Fruit fly (Drosophila melanogaster) whole organism, embryonic: Measurements from ENCODE around the gene CG7607.

Experiments used
- Adf1 ChIP-seq: fragments of 200-800 bp; sonication (Bioruptor generic); IDR thresholded peaks from 2 replicates; pipeline ENCODE4 v1.3.6; 2022; ENCODE audit warnings: missing biosample characterization, missing genetic modification characterization
- BEAF-32 ChIP-seq: fragments of 200-800 bp; sonication (Bioruptor generic); optimal IDR thresholded peaks from 3 replicates; lab custom pipeline; 2017; ENCODE audit warnings: missing biosample characterization, missing genetic modification characterization, mild to moderate bottlenecking, moderate library complexity, missing genetic modification reagents
- Blimp-1 ChIP-seq: fragments of 200-800 bp; sonication (Bioruptor generic); optimal IDR thresholded peaks from 3 replicates; lab custom pipeline; 2018; ENCODE audit warnings: missing biosample characterization, missing genetic modification characterization, mild to moderate bottlenecking, moderate library complexity, missing genetic modification reagents
- CG10565 ChIP-seq: fragments of 200-800 bp; sonication (Bioruptor generic); optimal IDR thresholded peaks from 3 replicates; lab custom pipeline; 2016; ENCODE audit warnings: missing biosample characterization, mild to moderate bottlenecking, missing genetic modification characterization
- CG11093 ChIP-seq: fragments of 200-800 bp; sonication (Bioruptor generic); IDR thresholded peaks from 3 replicates; pipeline ENCODE4 v1.3.6; 2022; ENCODE audit warnings: missing biosample characterization, missing genetic modification characterization
- CG12104 ChIP-seq: fragments of 200-800 bp; sonication (Bioruptor generic); optimal IDR thresholded peaks from 3 replicates; lab custom pipeline; 2016; ENCODE audit warnings: missing biosample characterization, missing genetic modification characterization
- CG14860 ChIP-seq: fragments of 200-800 bp; sonication (Bioruptor generic); IDR thresholded peaks from 3 replicates; pipeline ENCODE4 v1.3.6; 2022; ENCODE audit warnings: missing biosample characterization, missing genetic modification characterization; ENCODE audit not compliant: partially characterized antibody
- CG17186 ChIP-seq: fragments of 200-800 bp; sonication (Bioruptor generic); optimal IDR thresholded peaks from 3 replicates; lab custom pipeline; 2017; ENCODE audit warnings: missing biosample characterization, missing genetic modification reagents, missing genetic modification characterization
- CG30403 ChIP-seq: fragments of 200-800 bp; sonication (Bioruptor generic); optimal IDR thresholded peaks from 3 replicates; lab custom pipeline; 2016; ENCODE audit warnings: missing biosample characterization, missing genetic modification characterization
- CG31224 ChIP-seq: fragments of 200-800 bp; sonication (Bioruptor generic); IDR thresholded peaks from 2 replicates; pipeline ENCODE4 v1.3.6; 2022; ENCODE audit warnings: missing biosample characterization, missing genetic modification characterization
- CG4820 ChIP-seq: fragments of 200-800 bp; sonication (Bioruptor generic); optimal IDR thresholded peaks from 3 replicates; lab custom pipeline; 2016; ENCODE audit warnings: missing biosample characterization, missing genetic modification characterization
- CG6254 ChIP-seq: fragments of 200-800 bp; sonication (Bioruptor generic); optimal IDR thresholded peaks from 3 replicates; lab custom pipeline; 2017; ENCODE audit warnings: mild to moderate bottlenecking, missing biosample characterization, missing genetic modification reagents, missing genetic modification characterization
- CG7271 ChIP-seq: fragments of 200-800 bp; sonication (Bioruptor generic); optimal IDR thresholded peaks from 2 replicates; lab custom pipeline; 2018; ENCODE audit warnings: missing biosample characterization, mild to moderate bottlenecking, missing genetic modification characterization, moderate library complexity
- CG7556 ChIP-seq: fragments of 200-800 bp; sonication (Bioruptor generic); optimal IDR thresholded peaks from 2 replicates; lab custom pipeline; 2017; ENCODE audit warnings: missing biosample characterization, mild to moderate bottlenecking, missing genetic modification characterization
- CG7987 ChIP-seq: fragments of 200-800 bp; sonication (Bioruptor generic); optimal IDR thresholded peaks from 2 replicates; lab custom pipeline; 2018; ENCODE audit warnings: missing biosample characterization, mild to moderate bottlenecking, missing genetic modification characterization, moderate library complexity
- CG8478 ChIP-seq: fragments of >200 bp; optimal IDR thresholded peaks from 2 replicates; lab custom pipeline; 2018
- CG8944 ChIP-seq: fragments of 200-800 bp; sonication (Bioruptor generic); optimal IDR thresholded peaks from 3 replicates; lab custom pipeline; 2016; ENCODE audit warnings: missing biosample characterization, missing genetic modification characterization
- CG9797 ChIP-seq: fragments of 200-800 bp; sonication (Bioruptor generic); optimal IDR thresholded peaks from 3 replicates; lab custom pipeline; 2018; ENCODE audit warnings: missing biosample characterization, mild to moderate bottlenecking, missing genetic modification characterization
- CkIIα-i1 ChIP-seq: fragments of 200-800 bp; sonication (Bioruptor generic); IDR thresholded peaks from 2 replicates; pipeline ENCODE4 v1.3.6; 2022; ENCODE audit warnings: missing biosample characterization, missing genetic modification characterization
- HLH3B ChIP-seq: fragments of 200-800 bp; sonication (Bioruptor generic); IDR thresholded peaks from 2 replicates; pipeline ENCODE4 v1.3.6; 2022; ENCODE audit warnings: missing biosample characterization, missing genetic modification characterization
- Hmx ChIP-seq: fragments of 200-800 bp; sonication (Bioruptor generic); optimal IDR thresholded peaks from 2 replicates; lab custom pipeline; 2016; ENCODE audit warnings: missing biosample characterization, missing genetic modification characterization
- Hsf ChIP-seq: fragments of 200-800 bp; sonication (Bioruptor generic); optimal IDR thresholded peaks from 3 replicates; lab custom pipeline; 2016; ENCODE audit warnings: missing biosample characterization, missing genetic modification characterization
- Lhr ChIP-seq: fragments of 200-800 bp; sonication (Bioruptor generic); optimal IDR thresholded peaks from 3 replicates; lab custom pipeline; 2017; ENCODE audit warnings: mild to moderate bottlenecking, missing biosample characterization, missing genetic modification reagents, missing genetic modification characterization
- Lim3 ChIP-seq: fragments of 200-800 bp; sonication (Bioruptor generic); IDR thresholded peaks from 2 replicates; pipeline ENCODE4 v1.3.6; 2022; ENCODE audit warnings: missing biosample characterization, missing genetic modification characterization
- Lpt ChIP-seq: fragments of >200 bp; optimal IDR thresholded peaks from 2 replicates; lab custom pipeline; 2018; ENCODE audit warnings: missing biosample characterization, missing genetic modification characterization
- Mad ChIP-seq: fragments of 200-800 bp; sonication (Bioruptor generic); optimal IDR thresholded peaks from 2 replicates; lab custom pipeline; 2016; ENCODE audit warnings: missing biosample characterization, missing genetic modification characterization
- NK7.1 ChIP-seq: fragments of 200-800 bp; sonication (Bioruptor generic); optimal IDR thresholded peaks from 3 replicates; lab custom pipeline; 2016; ENCODE audit warnings: missing biosample characterization, missing genetic modification characterization
- Rx ChIP-seq: fragments of 200-800 bp; sonication (Bioruptor generic); IDR thresholded peaks from 2 replicates; pipeline ENCODE4 v1.3.6; 2022; ENCODE audit warnings: missing biosample characterization, missing genetic modification characterization
- Scr ChIP-seq: fragments of 200-800 bp; sonication (Bioruptor generic); IDR thresholded peaks from 2 replicates; pipeline ENCODE4 v1.3.6; 2022; ENCODE audit warnings: missing biosample characterization, missing genetic modification characterization; ENCODE audit not compliant: partially characterized antibody
- Six4 ChIP-seq: fragments of 200-800 bp; sonication (Bioruptor generic); optimal IDR thresholded peaks from 2 replicates; lab custom pipeline; 2016; ENCODE audit warnings: missing biosample characterization, missing genetic modification characterization
- Xbp1 ChIP-seq: fragments of 200-800 bp; sonication (Bioruptor generic); optimal IDR thresholded peaks from 3 replicates; lab custom pipeline; 2016; ENCODE audit warnings: missing biosample characterization, mild to moderate bottlenecking, missing genetic modification characterization
- amos ChIP-seq: fragments of 200-800 bp; sonication (Bioruptor generic); IDR thresholded peaks from 2 replicates; pipeline ENCODE4 v1.3.6; 2022; ENCODE audit warnings: missing biosample characterization, missing genetic modification characterization; ENCODE audit not compliant: partially characterized antibody
- aop ChIP-seq: fragments of 200-800 bp; sonication (Bioruptor generic); IDR thresholded peaks from 2 replicates; pipeline ENCODE4 v1.3.6; 2022; ENCODE audit warnings: missing biosample characterization, missing genetic modification characterization
- dimm ChIP-seq: fragments of 200-800 bp; sonication (Bioruptor generic); IDR thresholded peaks from 2 replicates; pipeline ENCODE4 v1.3.6; 2022; ENCODE audit warnings: missing biosample characterization, missing genetic modification characterization
- dpn ChIP-seq, 2 experiments: fragments of 200-800 bp; sonication (Bioruptor generic); optimal IDR thresholded peaks; 3 replicates each; lab custom pipeline; 2016; ENCODE audit warnings: missing biosample characterization in 2 of 2, missing genetic modification characterization in 2 of 2
- jigr1 ChIP-seq: fragments of 200-800 bp; sonication (Bioruptor generic); IDR thresholded peaks from 3 replicates; pipeline ENCODE4 v1.3.6; 2022; ENCODE audit warnings: missing biosample characterization, missing genetic modification characterization
- pb ChIP-seq: fragments of 200-800 bp; sonication (Bioruptor generic); optimal IDR thresholded peaks from 3 replicates; lab custom pipeline; 2016; ENCODE audit warnings: missing biosample characterization, missing genetic modification characterization
- pita ChIP-seq: fragments of 200-800 bp; sonication (Bioruptor generic); optimal IDR thresholded peaks from 2 replicates; lab custom pipeline; 2017; ENCODE audit warnings: missing biosample characterization, mild to moderate bottlenecking, missing genetic modification characterization
- prd ChIP-seq, 3 experiments: fragments of >200 bp in 2 of 3; fragments of 200-800 bp in 1 of 3; sonication (Bioruptor generic) in 1 of 3; optimal IDR thresholded peaks in 2 of 3; IDR thresholded peaks in 1 of 3; 2 replicates in 2 of 3; 3 replicates in 1 of 3; pipeline versions ENCODE4 v1.3.6 to Lab custom; 2017 to 2022; ENCODE audit warnings: missing biosample characterization in 1 of 3, missing genetic modification characterization in 1 of 3
- pros ChIP-seq: fragments of 200-800 bp; sonication (Bioruptor generic); optimal IDR thresholded peaks from 3 replicates; lab custom pipeline; 2019; ENCODE audit warnings: missing biosample characterization, mild to moderate bottlenecking, missing genetic modification characterization, moderate library complexity
- pzg ChIP-seq: fragments of 200-800 bp; sonication (Bioruptor generic); optimal IDR thresholded peaks from 3 replicates; lab custom pipeline; 2018; ENCODE audit warnings: missing biosample characterization, mild to moderate bottlenecking, missing genetic modification characterization, moderate library complexity
- ro ChIP-seq: fragments of 200-800 bp; sonication (Bioruptor generic); IDR thresholded peaks from 2 replicates; pipeline ENCODE4 v1.3.6; 2022; ENCODE audit warnings: missing biosample characterization, missing genetic modification characterization
- sob ChIP-seq: fragments of 200-800 bp; sonication (Bioruptor generic); IDR thresholded peaks from 2 replicates; pipeline ENCODE4 v1.3.6; 2022; ENCODE audit warnings: missing biosample characterization, missing genetic modification characterization
- sr ChIP-seq: fragments of 200-800 bp; sonication (Bioruptor generic); IDR thresholded peaks from 3 replicates; pipeline ENCODE4 v1.3.6; 2022; ENCODE audit warnings: missing biosample characterization, missing genetic modification characterization
- tgo ChIP-seq: fragments of 200-800 bp; sonication (Bioruptor generic); IDR thresholded peaks from 3 replicates; pipeline ENCODE4 v1.3.6; 2022; ENCODE audit warnings: missing biosample characterization, missing genetic modification characterization
- unc-4 ChIP-seq: fragments of 200-800 bp; sonication (Bioruptor generic); IDR thresholded peaks from 2 replicates; pipeline ENCODE4 v1.3.6; 2022; ENCODE audit warnings: missing biosample characterization, missing genetic modification characterization; ENCODE audit not compliant: partially characterized antibody
- vfl ChIP-seq: fragments of 200-800 bp; sonication (Bioruptor generic); optimal IDR thresholded peaks from 2 replicates; lab custom pipeline; 2016; ENCODE audit warnings: missing biosample characterization, missing genetic modification characterization
- wor ChIP-seq: fragments of 200-800 bp; sonication (Bioruptor generic); IDR thresholded peaks from 2 replicates; pipeline ENCODE4 v1.3.6; 2022; ENCODE audit warnings: missing biosample characterization, missing genetic modification characterization
- yki ChIP-seq: fragments of >200 bp; optimal IDR thresholded peaks from 3 replicates; lab custom pipeline; 2018
- zf30C ChIP-seq: fragments of 200-800 bp; sonication (Bioruptor generic); optimal IDR thresholded peaks from 3 replicates; lab custom pipeline; 2018; ENCODE audit warnings: missing biosample characterization, mild to moderate bottlenecking, missing genetic modification characterization

CG7607 gene

dm6 chr3L:11246046-11246887 is 46.8 kb downstream of the CG7607 start (continued):
- TF ChIP-seq CG10565 (no peak), zf30C (GFP tag; lab: Kevin White, UChicago) (peak; percentile 32), CG7987 (GFP tag; lab: Kevin White, UChicago) (no peak), CG31224 (no peak), Blimp-1 (no peak), ro (GFP tag; lab: Robert Waterston, UW) (no peak), aop (GFP tag; lab: Robert Waterston, UW) (no peak), CG12104 (no peak), CG4820 (GFP tag; lab: Kevin White, UChicago) (no peak), CkIIα-i1 (GFP tag; lab: Robert Waterston, UW) (no peak), Lim3 (no peak), Adf1 (GFP tag; lab: Robert Waterston, UW) (peak; percentile 51; the same call in 1 of the 2 replicates), yki (lab: Kevin White, UChicago) (peak; percentile 74), CG14860 (GFP tag; lab: Robert Waterston, UW) (no peak), Hmx (GFP tag; lab: Kevin White, UChicago) (no peak), amos (GFP tag; lab: Robert Waterston, UW) (no peak), CG8944 (GFP tag; lab: Kevin White, UChicago) (no peak), sob (GFP tag; lab: Robert Waterston, UW) (no peak), CG8478 (lab: Kevin White, UChicago) (no peak), Six4 (no peak), HLH3B (GFP tag; lab: Robert Waterston, UW) (no peak; the same call in 1 of the 2 replicates), unc-4 (GFP tag; lab: Robert Waterston, UW) (no peak), Mad (no peak), NK7.1 (GFP tag; lab: Kevin White, UChicago) (no peak), CG6254 (GFP tag; lab: Kevin White, UChicago) (peak; percentile 35), Rx (GFP tag; lab: Robert Waterston, UW) (no peak), CG11093 (no peak), dimm (no peak), CG7556 (GFP tag; lab: Kevin White, UChicago) (no peak), jigr1 (GFP tag; lab: Robert Waterston, UW) (no peak), CG30403 (GFP tag; lab: Kevin White, UChicago) (no peak), pb (GFP tag; lab: Kevin White, UChicago) (no peak), sr (GFP tag; lab: Robert Waterston, UW) (no peak), Hsf (GFP tag; lab: Kevin White, UChicago) (no peak), CG7271 (no peak), BEAF-32 (GFP tag; lab: Kevin White, UChicago) (no peak), Lhr (GFP tag; lab: Kevin White, UChicago) (no peak), wor (no peak), Xbp1 (no peak), dpn (GFP tag; optimal IDR thresholded peaks at IDR 0.05; lab: Kevin White, UChicago) (peak in 1 of 2 experiments; percentile 34), Lpt (GFP tag; lab: Kevin White, UChicago) (no peak), prd (optimal IDR thresholded peaks at IDR 0.05; lab: Kevin White, UChicago) (no peak), prd (GFP tag; IDR thresholded peaks at IDR 0.05; lab: Robert Waterston, UW) (no peak), pros (GFP tag; lab: Kevin White, UChicago) (peak; percentile 75), CG9797 (GFP tag; lab: Kevin White, UChicago) (no peak), pita (no peak), pzg (GFP tag; lab: Kevin White, UChicago) (no peak), Scr (GFP tag; lab: Robert Waterston, UW) (no peak; the same call in 1 of the 2 replicates), tgo (no peak), CG17186 (GFP tag; lab: Kevin White, UChicago) (no peak), vfl (peak; percentile 7)
